Worm (Caenorhabditis elegans) whole organism, late embryonic: ENCODE results near the gene hid-1.

Experiments
- C08G9.2 ChIP-seq: sonication (generic microtip); optimal IDR thresholded peaks from 2 replicates; lab custom pipeline; 2016; ENCODE audit warnings: mild to moderate bottlenecking, missing genetic modification characterization, moderate library complexity, missing compliant biosample characterization
- C38D4.7 ChIP-seq: fragments of 200-800 bp; sonication (Bioruptor generic); optimal IDR thresholded peaks from 2 replicates; lab custom pipeline; 2018; ENCODE audit warnings: mild to moderate bottlenecking, missing genetic modification characterization, moderate library complexity, missing compliant biosample characterization
- F13H6.1 ChIP-seq: sonication (generic microtip); optimal IDR thresholded peaks from 2 replicates; lab custom pipeline; 2016; ENCODE audit warnings: missing genetic modification characterization, missing compliant biosample characterization
- K02D7.2 ChIP-seq: sonication (generic microtip); optimal IDR thresholded peaks from 2 replicates; lab custom pipeline; 2017; ENCODE audit warnings: mild to moderate bottlenecking, missing genetic modification characterization, missing compliant biosample characterization
- T23F11.4 ChIP-seq: fragments of 200-800 bp; sonication (Bioruptor generic); optimal IDR thresholded peaks from 2 replicates; lab custom pipeline; 2018; ENCODE audit warnings: mild to moderate bottlenecking, missing genetic modification characterization, missing compliant biosample characterization
- Y22D7AL.16 ChIP-seq: sonication (generic microtip); optimal IDR thresholded peaks from 2 replicates; lab custom pipeline; 2016; ENCODE audit warnings: missing genetic modification characterization, missing compliant biosample characterization
- ahr-1 ChIP-seq: sonication (generic microtip); optimal IDR thresholded peaks from 2 replicates; lab custom pipeline; 2016; ENCODE audit warnings: missing genetic modification characterization, missing compliant biosample characterization
- ama-1 ChIP-seq: fragments of 150-350 bp; optimal IDR thresholded peaks from 2 replicates; lab custom pipeline; 2014
- ceh-18 ChIP-seq: sonication (generic microtip); optimal IDR thresholded peaks from 2 replicates; lab custom pipeline; 2016; ENCODE audit warnings: missing genetic modification characterization, missing compliant biosample characterization
- ceh-34 ChIP-seq: sonication (generic microtip); optimal IDR thresholded peaks from 2 replicates; lab custom pipeline; 2016; ENCODE audit warnings: mild to moderate bottlenecking, missing genetic modification characterization, missing compliant biosample characterization
- ceh-48 ChIP-seq: sonication (generic microtip); optimal IDR thresholded peaks from 2 replicates; lab custom pipeline; 2016; ENCODE audit warnings: missing genetic modification characterization, inconsistent platforms, missing compliant biosample characterization
- ceh-6 ChIP-seq: fragments of 200-800 bp; sonication (Bioruptor generic); optimal IDR thresholded peaks from 2 replicates; lab custom pipeline; 2018; ENCODE audit warnings: mild to moderate bottlenecking, missing genetic modification characterization, missing compliant biosample characterization
- ceh-9 ChIP-seq: sonication (generic microtip); optimal IDR thresholded peaks from 2 replicates; lab custom pipeline; 2016; ENCODE audit warnings: mild to moderate bottlenecking, missing genetic modification characterization, inconsistent platforms, missing compliant biosample characterization
- dve-1 ChIP-seq: sonication (generic microtip); optimal IDR thresholded peaks from 2 replicates; lab custom pipeline; 2017; ENCODE audit warnings: antibody characterized with exemption, mild to moderate bottlenecking, missing genetic modification characterization, missing compliant biosample characterization
- fax-1 ChIP-seq: sonication (generic microtip); optimal IDR thresholded peaks from 2 replicates; lab custom pipeline; 2016; ENCODE audit warnings: missing genotype, missing genetic modification characterization, missing compliant biosample characterization
- fkh-10 ChIP-seq: fragments of 150-350 bp; optimal IDR thresholded peaks from 2 replicates; lab custom pipeline; 2014; ENCODE audit warnings: missing biosample characterization, missing genetic modification reagents, missing genetic modification characterization
- hlh-13 ChIP-seq: fragments of 200-800 bp; sonication (Bioruptor generic); optimal IDR thresholded peaks from 2 replicates; lab custom pipeline; 2018; ENCODE audit warnings: mild to moderate bottlenecking, missing genetic modification characterization, missing compliant biosample characterization
- hlh-8 ChIP-seq: sonication (generic microtip); optimal IDR thresholded peaks from 2 replicates; lab custom pipeline; 2016; ENCODE audit warnings: missing genotype, missing genetic modification characterization, missing compliant biosample characterization
- madf-2 ChIP-seq: sonication (generic microtip); optimal IDR thresholded peaks from 2 replicates; lab custom pipeline; 2017; ENCODE audit warnings: missing genetic modification characterization, missing compliant biosample characterization
- mec-3 ChIP-seq: sonication (generic microtip); optimal IDR thresholded peaks from 2 replicates; lab custom pipeline; 2016; ENCODE audit warnings: borderline replicate concordance, missing genetic modification characterization, missing compliant biosample characterization
- nhr-11 ChIP-seq: fragments of 150-350 bp; optimal IDR thresholded peaks from 2 replicates; lab custom pipeline; 2014; ENCODE audit warnings: missing biosample characterization, missing genetic modification characterization
- npax-4 ChIP-seq: sonication (generic microtip); optimal IDR thresholded peaks from 2 replicates; lab custom pipeline; 2016; ENCODE audit warnings: missing genetic modification characterization, missing compliant biosample characterization
- odd-2 ChIP-seq: sonication (generic microtip); optimal IDR thresholded peaks from 2 replicates; lab custom pipeline; 2017; ENCODE audit warnings: antibody characterized with exemption, mild to moderate bottlenecking, missing genetic modification characterization, missing compliant biosample characterization
- pag-3 ChIP-seq: sonication (generic microtip); optimal IDR thresholded peaks from 2 replicates; lab custom pipeline; 2016; ENCODE audit warnings: missing compliant biosample characterization, missing genetic modification characterization, borderline replicate concordance
- pax-1 ChIP-seq: fragments of 150-350 bp; optimal IDR thresholded peaks from 2 replicates; lab custom pipeline; 2014; ENCODE audit warnings: missing biosample characterization, missing genetic modification characterization
- pha-2 ChIP-seq: sonication (generic microtip); optimal IDR thresholded peaks from 2 replicates; lab custom pipeline; 2017; ENCODE audit warnings: mild to moderate bottlenecking, missing genetic modification characterization, missing compliant biosample characterization
- pha-4 ChIP-seq: fragments of 150-350 bp; optimal IDR thresholded peaks from 2 replicates; lab custom pipeline; 2018; ENCODE audit warnings: missing biosample characterization, missing genetic modification reagents, missing genetic modification characterization
- pqm-1 ChIP-seq: sonication (generic microtip); optimal IDR thresholded peaks from 2 replicates; lab custom pipeline; 2016; ENCODE audit warnings: missing genetic modification characterization, missing compliant biosample characterization
- ref-2 ChIP-seq: sonication (generic microtip); optimal IDR thresholded peaks from 2 replicates; lab custom pipeline; 2016; ENCODE audit warnings: missing genetic modification characterization, missing compliant biosample characterization
- rnt-1 ChIP-seq: sonication (generic microtip); optimal IDR thresholded peaks from 2 replicates; lab custom pipeline; 2016; ENCODE audit warnings: missing genetic modification characterization, missing compliant biosample characterization
- sdc-2 ChIP-seq: sonication (generic microtip); optimal IDR thresholded peaks from 2 replicates; lab custom pipeline; 2016; ENCODE audit warnings: missing genotype, missing genetic modification characterization, missing compliant biosample characterization
- syd-9 ChIP-seq: sonication (generic microtip); optimal IDR thresholded peaks from 2 replicates; lab custom pipeline; 2016; ENCODE audit warnings: mild to moderate bottlenecking, missing genetic modification characterization, moderate library complexity, missing compliant biosample characterization
- tbx-2 ChIP-seq: sonication (generic microtip); optimal IDR thresholded peaks from 2 replicates; lab custom pipeline; 2016; ENCODE audit warnings: missing genetic modification characterization, missing compliant biosample characterization
- ttx-3 ChIP-seq: sonication (generic microtip); optimal IDR thresholded peaks from 2 replicates; lab custom pipeline; 2016; ENCODE audit warnings: missing genetic modification reagents, missing genetic modification characterization, missing compliant biosample characterization
- unc-42 ChIP-seq: sonication (generic microtip); optimal IDR thresholded peaks from 2 replicates; lab custom pipeline; 2016; ENCODE audit warnings: missing genotype, missing genetic modification characterization, missing compliant biosample characterization
- unc-86 ChIP-seq: sonication (generic microtip); optimal IDR thresholded peaks from 2 replicates; lab custom pipeline; 2016; ENCODE audit warnings: missing genetic modification characterization, missing compliant biosample characterization
- zip-5 ChIP-seq: sonication (generic microtip); optimal IDR thresholded peaks from 2 replicates; lab custom pipeline; 2016; ENCODE audit warnings: missing genetic modification characterization, missing compliant biosample characterization
- ztf-16 ChIP-seq: sonication (generic microtip); optimal IDR thresholded peaks from 2 replicates; lab custom pipeline; 2017; ENCODE audit warnings: missing genetic modification characterization, missing compliant biosample characterization

The hid-1 gene

ce11 chrX:2459793-2460192, 29.1 kb upstream of the hid-1 start, which contains the start of gene fox-1:
TSS of gene fox-1 (minus strand) at chrX:2459893.
- TF ChIP-seq pha-2 (tag; lab: Kevin White, UChicago) = peak; percentile 21
- TF ChIP-seq tbx-2 (tag; lab: Kevin White, UChicago) = peak; percentile 2
- no peak for TF ChIP-seq hlh-13 (GFP tag; lab: Kevin White, UChicago)

ce11 chrX:2461742-2462141, 27.1 kb upstream of the hid-1 start:
- TF ChIP-seq F13H6.1 (tag; lab: Kevin White, UChicago) (no peak), zip-5 (tag; lab: Kevin White, UChicago) (no peak), pha-4 (no peak), ceh-9 (tag; lab: Kevin White, UChicago) (no peak), pax-1 (tag; lab: Kevin White, UChicago) (no peak), Y22D7AL.16 (tag; lab: Kevin White, UChicago) (no peak), ama-1 (lab: Kevin White, UChicago) (no peak), syd-9 (tag; lab: Kevin White, UChicago) (no peak), ref-2 (tag; lab: Kevin White, UChicago) (no peak), K02D7.2 (tag; lab: Kevin White, UChicago) (no peak), mec-3 (tag; lab: Kevin White, UChicago) (no peak), ceh-34 (tag; lab: Kevin White, UChicago) (no peak), ahr-1 (tag; lab: Kevin White, UChicago) (no peak)

- TF ChIP-seq C38D4.7 (GFP tag; lab: Kevin White, UChicago) (no peak), ahr-1 (tag; lab: Kevin White, UChicago) (no peak), ceh-18 (no peak), npax-4 (no peak), ceh-6 (GFP tag; lab: Kevin White, UChicago) (no peak), odd-2 (tag; lab: Kevin White, UChicago) (no peak), pqm-1 (tag; lab: Kevin White, UChicago) (no peak), nhr-11 (no peak), ceh-34 (tag; lab: Kevin White, UChicago) (no peak), ztf-16 (no peak), ref-2 (tag; lab: Kevin White, UChicago) (no peak), C08G9.2 (no peak), sdc-2 (tag; lab: Kevin White, UChicago) (no peak), pha-4 (no peak), dve-1 (no peak), rnt-1 (tag; lab: Kevin White, UChicago) (no peak)
These were observed 24.8 kb upstream of the hid-1 start for ce11 chrX:2464064-2464463.

ce11 chrX:2471303-2471702, 17.5 kb upstream of the hid-1 start, which contains the start of gene R04B3.1:
TSS of gene R04B3.1 (minus strand) at chrX:2471403.
- TF ChIP-seq hlh-13 (GFP tag; lab: Kevin White, UChicago) = no peak
- no peak for TF ChIP-seq npax-4
- TF ChIP-seq hlh-8 (tag; lab: Kevin White, UChicago) = no peak
- no peak for TF ChIP-seq pqm-1 (tag; lab: Kevin White, UChicago)
- TF ChIP-seq ahr-1 (tag; lab: Kevin White, UChicago) = no peak
- no peak for TF ChIP-seq K02D7.2 (tag; lab: Kevin White, UChicago)
- no peak for TF ChIP-seq unc-86 (tag; lab: Kevin White, UChicago)

ce11 chrX:2473618-2474017, 15.2 kb upstream of the hid-1 start, which contains the start of gene R04B3.2:
TSS of gene R04B3.2 (minus strand) at chrX:2473718.
- TF ChIP-seq ttx-3 (tag; lab: Kevin White, UChicago) = no peak
- no peak for TF ChIP-seq pag-3 (tag; lab: Kevin White, UChicago)
- TF ChIP-seq fax-1 (tag; lab: Kevin White, UChicago) = no peak
- TF ChIP-seq T23F11.4 (GFP tag; lab: Kevin White, UChicago) = no peak
- TF ChIP-seq fkh-10 (GFP tag; lab: Kevin White, UChicago) = no peak
- no peak for TF ChIP-seq madf-2 (tag; lab: Kevin White, UChicago)
- no peak for TF ChIP-seq pax-1 (tag; lab: Kevin White, UChicago)
- TF ChIP-seq ceh-48 (tag; lab: Kevin White, UChicago) = no peak
- no peak for TF ChIP-seq sdc-2 (tag; lab: Kevin White, UChicago)
- no peak for TF ChIP-seq unc-42 (tag; lab: Kevin White, UChicago)
- TF ChIP-seq pha-2 (tag; lab: Kevin White, UChicago) = no peak
